Worm (Caenorhabditis elegans): ENCODE data around the gene ifa-1.

Gene ifa-1

ce11 chrX:11279276-11279675 lies 8.3 kb downstream of the ifa-1 start, which contains the start of gene F38B2.2:
Gene F38B2.2 (minus strand): TSS chrX:11279376.
- no peak for TF ChIP-seq unc-62 (GFP tag; optimal IDR thresholded peaks at IDR 0.05)

ce11 chrX:11281148-11281547 lies 10.2 kb downstream of the ifa-1 start, which contains the start of gene F38B2.6:
Gene F38B2.6 (minus strand): TSS chrX:11281248.
- TF ChIP-seq unc-62 (GFP tag; optimal IDR thresholded peaks at IDR 0.05) = no peak

ce11 chrX:11286246-11286645 lies 15.3 kb downstream of the ifa-1 start, which contains the start of gene F38B2.3:
Gene F38B2.3 (minus strand): TSS chrX:11286346.
- TF ChIP-seq unc-62 (GFP tag; optimal IDR thresholded peaks at IDR 0.05) = no peak

ce11 chrX:11287617-11288016 lies 16.6 kb downstream of the ifa-1 start, which contains the start of gene F38B2.4:
Gene F38B2.4 (minus strand): TSS chrX:11287717.
- no peak for TF ChIP-seq unc-62 (GFP tag; optimal IDR thresholded peaks at IDR 0.05)

ce11 chrX:11289925-11290324 lies 18.9 kb downstream of the ifa-1 start:
- TF ChIP-seq unc-62 (GFP tag; optimal IDR thresholded peaks at IDR 0.05) = no peak

ce11 chrX:11290528-11290927 lies 19.5 kb downstream of the ifa-1 start:
- no peak for TF ChIP-seq unc-62 (GFP tag; optimal IDR thresholded peaks at IDR 0.05)

ce11 chrX:11296683-11297365 lies 25.8 kb downstream of the ifa-1 start, which contains the start of gene inx-2:
Gene inx-2 (minus strand): TSS chrX:11296733.
- no peak for TF ChIP-seq unc-62 (GFP tag; optimal IDR thresholded peaks at IDR 0.05)

- no peak for TF ChIP-seq unc-62 (GFP tag; optimal IDR thresholded peaks at IDR 0.05)
Observed at ce11 chrX:11299642-11300307, 28.8 kb downstream of the ifa-1 start, which contains the start of the genes snrp-40.1 and F08G12.3. Gene snrp-40.1 (minus strand): TSS chrX:11299784. Gene F08G12.3 (plus strand): TSS chrX:11300257.

ce11 chrX:11305773-11306172 lies 34.8 kb downstream of the ifa-1 start, which contains the start of gene F08G12.1:
Gene F08G12.1 (minus strand): TSS chrX:11305873.
- TF ChIP-seq unc-62 (GFP tag; optimal IDR thresholded peaks at IDR 0.05) = no peak

- TF ChIP-seq unc-62 (GFP tag; optimal IDR thresholded peaks at IDR 0.05) = no peak
Observed at ce11 chrX:11307056-11307455, 36.1 kb downstream of the ifa-1 start, which contains the start of gene vhl-1. Gene vhl-1 (plus strand): TSS chrX:11307356.

ce11 chrX:11310285-11310838 lies 39.4 kb downstream of the ifa-1 start, which contains the start of gene F08G12.5:
Gene F08G12.5 (minus strand): TSS chrX:11310285.
- no peak for TF ChIP-seq unc-62 (GFP tag; optimal IDR thresholded peaks at IDR 0.05)

- TF ChIP-seq unc-62 (GFP tag; optimal IDR thresholded peaks at IDR 0.05) = no peak
Observed at ce11 chrX:11315392-11315791, 44.4 kb downstream of the ifa-1 start, which contains the start of gene F08G12.11. Gene F08G12.11 (minus strand): TSS chrX:11315572.

- no peak for TF ChIP-seq unc-62 (GFP tag; optimal IDR thresholded peaks at IDR 0.05)
Observed at ce11 chrX:11316750-11317149, 45.8 kb downstream of the ifa-1 start, which contains the start of gene nlp-57. Gene nlp-57 (plus strand): TSS chrX:11317050.

- TF ChIP-seq unc-62 (GFP tag; optimal IDR thresholded peaks at IDR 0.05) = no peak
Observed at ce11 chrX:11317939-11318338, 47.0 kb downstream of the ifa-1 start, which contains the start of gene hizr-1. Gene hizr-1 (plus strand): TSS chrX:11318278.

ce11 chrX:11323225-11323624 lies 52.2 kb downstream of the ifa-1 start:
- no peak for TF ChIP-seq unc-62 (GFP tag; optimal IDR thresholded peaks at IDR 0.05)

ce11 chrX:11324240-11324639 lies 53.3 kb downstream of the ifa-1 start, which contains the start of gene asm-2:
Gene asm-2 (minus strand): TSS chrX:11324251.
- TF ChIP-seq unc-62 (GFP tag; optimal IDR thresholded peaks at IDR 0.05) = no peak
